Fruit fly (Drosophila melanogaster) whole organism, embryonic: ENCODE measurements around the gene ATPsynepsilonL.

Experiments
- B-H2 ChIP-seq: fragments of 200-800 bp; sonication (Bioruptor generic); optimal IDR thresholded peaks from 2 replicates; lab custom pipeline; 2018; ENCODE audit warnings: missing biosample characterization, mild to moderate bottlenecking, missing genetic modification characterization
- BEAF-32 ChIP-seq: fragments of 200-800 bp; sonication (Bioruptor generic); optimal IDR thresholded peaks from 3 replicates; lab custom pipeline; 2017; ENCODE audit warnings: missing biosample characterization, missing genetic modification characterization, mild to moderate bottlenecking, moderate library complexity, missing genetic modification reagents
- CG1024 ChIP-seq: fragments of 200-800 bp; sonication (Bioruptor generic); IDR thresholded peaks from 2 replicates; pipeline ENCODE4 v1.3.6; 2022; ENCODE audit warnings: missing biosample characterization, missing genetic modification characterization
- CG12219 ChIP-seq: fragments of 200-800 bp; sonication (Bioruptor generic); optimal IDR thresholded peaks from 3 replicates; lab custom pipeline; 2018; ENCODE audit warnings: missing biosample characterization, mild to moderate bottlenecking, missing genetic modification characterization
- CG16813 ChIP-seq: fragments of 200-800 bp; sonication (Bioruptor generic); IDR thresholded peaks from 3 replicates; pipeline ENCODE4 v1.3.6; 2022; ENCODE audit warnings: missing biosample characterization, missing genetic modification characterization; ENCODE audit not compliant: partially characterized antibody
- CG16815 ChIP-seq: fragments of 200-800 bp; sonication (Bioruptor generic); optimal IDR thresholded peaks from 3 replicates; lab custom pipeline; 2017; ENCODE audit warnings: missing biosample characterization, mild to moderate bottlenecking, missing genetic modification characterization
- CG1792 ChIP-seq: fragments of 200-800 bp; sonication (Bioruptor generic); optimal IDR thresholded peaks from 2 replicates; lab custom pipeline; 2016; ENCODE audit warnings: missing biosample characterization, missing genetic modification characterization
- CG32767 ChIP-seq: fragments of 200-800 bp; sonication (Bioruptor generic); IDR thresholded peaks from 2 replicates; pipeline ENCODE4 v1.3.6; 2022; ENCODE audit warnings: missing biosample characterization, missing genetic modification characterization
- CG34376 ChIP-seq: fragments of 200-800 bp; sonication (Bioruptor generic); optimal IDR thresholded peaks from 2 replicates; lab custom pipeline; 2018; ENCODE audit warnings: missing biosample characterization, mild to moderate bottlenecking, missing genetic modification characterization
- CG3838 ChIP-seq: fragments of 200-800 bp; sonication (Bioruptor generic); optimal IDR thresholded peaks from 3 replicates; lab custom pipeline; 2016; ENCODE audit warnings: missing biosample characterization, missing genetic modification characterization
- CG4424 ChIP-seq: fragments of 200-800 bp; sonication (Bioruptor generic); optimal IDR thresholded peaks from 3 replicates; lab custom pipeline; 2016; ENCODE audit warnings: missing biosample characterization, missing genetic modification characterization
- CG4617 ChIP-seq: fragments of 200-800 bp; sonication (Bioruptor generic); optimal IDR thresholded peaks from 3 replicates; lab custom pipeline; 2016; ENCODE audit warnings: missing biosample characterization, missing genetic modification characterization, borderline replicate concordance
- CG9215 ChIP-seq: fragments of 200-800 bp; sonication (Bioruptor generic); IDR thresholded peaks from 2 replicates; pipeline ENCODE4 v1.3.6; 2022; ENCODE audit warnings: missing biosample characterization, missing genetic modification characterization
- CTCF ChIP-seq: fragments of 200-800 bp; sonication (Bioruptor generic); optimal IDR thresholded peaks from 2 replicates; lab custom pipeline; 2017; ENCODE audit warnings: missing biosample characterization, mild to moderate bottlenecking, missing genetic modification characterization, moderate library complexity
- Dip2 ChIP-seq: fragments of 200-800 bp; sonication (Bioruptor generic); IDR thresholded peaks from 2 replicates; pipeline ENCODE4 v1.3.6; 2022; ENCODE audit warnings: missing biosample characterization, missing genetic modification characterization
- Drgx ChIP-seq: fragments of 200-800 bp; sonication (Bioruptor generic); IDR thresholded peaks from 2 replicates; pipeline ENCODE4 v1.3.6; 2022; ENCODE audit warnings: missing biosample characterization, missing genetic modification characterization
- Elba2 ChIP-seq: fragments of 200-800 bp; sonication (Bioruptor generic); optimal IDR thresholded peaks from 3 replicates; lab custom pipeline; 2016; ENCODE audit warnings: missing biosample characterization, missing genetic modification characterization
- Gug ChIP-seq: fragments of 200-800 bp; sonication (Bioruptor generic); IDR thresholded peaks from 4 replicates; pipeline ENCODE4 v1.3.6; 2022; ENCODE audit warnings: missing biosample characterization, missing genetic modification characterization
- H2.0 ChIP-seq: fragments of 200-800 bp; sonication (Bioruptor generic); IDR thresholded peaks from 2 replicates; pipeline ENCODE4 v1.3.6; 2022; ENCODE audit warnings: missing biosample characterization, missing genetic modification characterization
- Hand ChIP-seq: fragments of 200-800 bp; sonication (Bioruptor generic); optimal IDR thresholded peaks from 2 replicates; lab custom pipeline; 2017; ENCODE audit warnings: mild to moderate bottlenecking, missing biosample characterization, missing genetic modification reagents, missing genetic modification characterization
- Hey ChIP-seq: fragments of 200-800 bp; sonication (Bioruptor generic); optimal IDR thresholded peaks from 3 replicates; lab custom pipeline; 2018; ENCODE audit warnings: missing biosample characterization, mild to moderate bottlenecking, missing genetic modification characterization
- Lhr ChIP-seq: fragments of 200-800 bp; sonication (Bioruptor generic); optimal IDR thresholded peaks from 3 replicates; lab custom pipeline; 2017; ENCODE audit warnings: mild to moderate bottlenecking, missing biosample characterization, missing genetic modification reagents, missing genetic modification characterization
- Lpt ChIP-seq: fragments of >200 bp; optimal IDR thresholded peaks from 2 replicates; lab custom pipeline; 2018; ENCODE audit warnings: missing biosample characterization, missing genetic modification characterization
- NFAT ChIP-seq: fragments of 200-800 bp; sonication (Bioruptor generic); IDR thresholded peaks from 2 replicates; pipeline ENCODE4 v1.3.6; 2022; ENCODE audit warnings: missing biosample characterization, missing genetic modification characterization
- Side ChIP-seq: fragments of 200-800 bp; sonication (Bioruptor generic); optimal IDR thresholded peaks from 2 replicates; lab custom pipeline; 2016; ENCODE audit warnings: missing biosample characterization, missing genetic modification characterization
- Sin3A ChIP-seq: fragments of >200 bp; optimal IDR thresholded peaks from 2 replicates; lab custom pipeline; 2018
- Sry-δ ChIP-seq: fragments of 200-800 bp; sonication (Bioruptor generic); optimal IDR thresholded peaks from 2 replicates; lab custom pipeline; 2016; ENCODE audit warnings: missing biosample characterization, missing genetic modification characterization
- TFAM ChIP-seq: fragments of 200-800 bp; sonication (Bioruptor generic); optimal IDR thresholded peaks from 2 replicates; lab custom pipeline; 2017; ENCODE audit warnings: missing biosample characterization, missing genetic modification characterization, inconsistent platforms
- Taf1 ChIP-seq: fragments of 200-800 bp; sonication (Bioruptor generic); IDR thresholded peaks from 2 replicates; pipeline ENCODE4 v1.3.6; 2022; ENCODE audit warnings: missing biosample characterization, missing genetic modification characterization
- ash1 ChIP-seq: fragments of 200-800 bp; sonication (Bioruptor generic); optimal IDR thresholded peaks from 2 replicates; lab custom pipeline; 2018; ENCODE audit warnings: missing biosample characterization, mild to moderate bottlenecking, missing genetic modification characterization
- ato ChIP-seq: fragments of 200-800 bp; sonication (Bioruptor generic); IDR thresholded peaks from 2 replicates; pipeline ENCODE4 v1.3.6; 2022; ENCODE audit warnings: missing biosample characterization, missing genetic modification characterization; ENCODE audit not compliant: partially characterized antibody
- bowl ChIP-seq: fragments of 200-800 bp; sonication (Bioruptor generic); IDR thresholded peaks from 2 replicates; pipeline ENCODE4 v1.3.6; 2022; ENCODE audit warnings: missing biosample characterization, missing genetic modification characterization
- cad ChIP-seq: fragments of >200 bp; optimal IDR thresholded peaks from 2 replicates; lab custom pipeline; 2017; ENCODE audit warnings: missing biosample characterization, missing genetic modification characterization
- cato ChIP-seq: fragments of 200-800 bp; sonication (Bioruptor generic); optimal IDR thresholded peaks from 2 replicates; lab custom pipeline; 2016; ENCODE audit warnings: missing biosample characterization, missing genetic modification characterization, borderline replicate concordance
- chinmo ChIP-seq: fragments of 200-800 bp; sonication (Bioruptor generic); IDR thresholded peaks from 4 replicates; pipeline ENCODE4 v1.3.6; 2022; ENCODE audit warnings: missing biosample characterization, missing genetic modification characterization; ENCODE audit not compliant: partially characterized antibody
- dimm ChIP-seq: fragments of 200-800 bp; sonication (Bioruptor generic); IDR thresholded peaks from 2 replicates; pipeline ENCODE4 v1.3.6; 2022; ENCODE audit warnings: missing biosample characterization, missing genetic modification characterization
- ewg ChIP-seq: fragments of 200-800 bp; sonication (Bioruptor generic); optimal IDR thresholded peaks from 3 replicates; lab custom pipeline; 2017; ENCODE audit warnings: mild to moderate bottlenecking, missing biosample characterization, missing genetic modification reagents, missing genetic modification characterization
- fd64A ChIP-seq: fragments of 200-800 bp; sonication (Bioruptor generic); optimal IDR thresholded peaks from 3 replicates; lab custom pipeline; 2018; ENCODE audit warnings: missing biosample characterization, mild to moderate bottlenecking, missing genetic modification characterization
- fd96Cb ChIP-seq: fragments of 200-800 bp; sonication (Bioruptor generic); optimal IDR thresholded peaks from 2 replicates; lab custom pipeline; 2018; ENCODE audit warnings: missing biosample characterization, mild to moderate bottlenecking, missing genetic modification characterization, moderate library complexity
- fru ChIP-seq: fragments of >200 bp; optimal IDR thresholded peaks from 2 replicates; lab custom pipeline; 2017
- jumu ChIP-seq: fragments of 200-800 bp; sonication (Bioruptor generic); optimal IDR thresholded peaks from 3 replicates; lab custom pipeline; 2016; ENCODE audit warnings: missing biosample characterization, missing genetic modification characterization
- lov ChIP-seq, 2 experiments: fragments of 200-800 bp in 1 of 2; fragments of >200 bp in 1 of 2; sonication (Bioruptor generic) in 1 of 2; IDR thresholded peaks in 1 of 2; optimal IDR thresholded peaks in 1 of 2; 2 replicates in 1 of 2; 3 replicates in 1 of 2; pipeline versions ENCODE4 v1.3.6 to Lab custom; 2017 to 2022; ENCODE audit warnings: missing biosample characterization in 1 of 2, missing genetic modification characterization in 1 of 2
- pho ChIP-seq: fragments of 200-800 bp; sonication (Bioruptor generic); optimal IDR thresholded peaks from 2 replicates; lab custom pipeline; 2016; ENCODE audit warnings: missing biosample characterization, missing genetic modification characterization
- repo ChIP-seq: fragments of 200-800 bp; sonication (Bioruptor generic); optimal IDR thresholded peaks from 2 replicates; lab custom pipeline; 2016; ENCODE audit warnings: missing biosample characterization, missing genetic modification characterization
- sc ChIP-seq, 3 experiments: fragments of >200 bp in 2 of 3; fragments of 200-800 bp in 1 of 3; sonication (Bioruptor generic) in 1 of 3; optimal IDR thresholded peaks; 2 replicates in 2 of 3; 3 replicates in 1 of 3; lab custom pipeline; 2017; ENCODE audit warnings: mild to moderate bottlenecking in 1 of 3, missing biosample characterization in 1 of 3, missing genetic modification characterization in 1 of 3, missing genetic modification reagents in 1 of 3
- twi ChIP-seq: fragments of 200-800 bp; optimal IDR thresholded peaks from 2 replicates; lab custom pipeline; 2019; ENCODE audit warnings: missing biosample characterization, mild to moderate bottlenecking, missing genetic modification characterization, moderate library complexity
- vnd ChIP-seq: fragments of 200-800 bp; sonication (Bioruptor generic); IDR thresholded peaks from 3 replicates; pipeline ENCODE4 v1.3.6; 2022; ENCODE audit warnings: missing biosample characterization, missing genetic modification characterization; ENCODE audit not compliant: partially characterized antibody
- yki ChIP-seq: fragments of >200 bp; optimal IDR thresholded peaks from 3 replicates; lab custom pipeline; 2018
- zfh2 ChIP-seq: fragments of 200-800 bp; sonication (Bioruptor generic); optimal IDR thresholded peaks from 2 replicates; lab custom pipeline; 2016; ENCODE audit warnings: missing biosample characterization, missing genetic modification characterization

Gene ATPsynepsilonL

dm6 chr3R:10144103-10144998 is 22.8 kb downstream of the ATPsynepsilonL start, which contains the start of the genes TAF1B and Invadolysin (continued):
- TF ChIP-seq BEAF-32 (GFP tag; lab: Kevin White, UChicago): peak; percentile 90
- no peak for TF ChIP-seq jumu (GFP tag; lab: Kevin White, UChicago)
- no peak for TF ChIP-seq twi
- TF ChIP-seq ewg (GFP tag; lab: Kevin White, UChicago): no peak
- TF ChIP-seq fd96Cb (tag; lab: Kevin White, UChicago): no peak
- TF ChIP-seq Sry-δ: peak; percentile 88
- TF ChIP-seq lov (optimal IDR thresholded peaks at IDR 0.05; lab: Kevin White, UChicago): no peak
- TF ChIP-seq lov (GFP tag; IDR thresholded peaks at IDR 0.05; lab: Robert Waterston, UW): 0 out of 3 replicates have a peak, but pooled peaks have one; percentile 6
- TF ChIP-seq CG34376 (GFP tag; lab: Kevin White, UChicago): peak; percentile 5
- peak; percentile 14; the same call in 1 of the 2 replicates for TF ChIP-seq H2.0
- TF ChIP-seq pho (GFP tag; lab: Kevin White, UChicago): no peak
- TF ChIP-seq Side (GFP tag; lab: Kevin White, UChicago): peak; percentile 31
- peak; percentile 48 for TF ChIP-seq Elba2 (GFP tag; lab: Kevin White, UChicago)
- no peak for TF ChIP-seq dimm (GFP tag; lab: Robert Waterston, UW)
- TF ChIP-seq sc (optimal IDR thresholded peaks at IDR 0.05; lab: Kevin White, UChicago): no peak
- no peak for TF ChIP-seq sc (GFP tag; optimal IDR thresholded peaks at IDR 0.05; lab: Kevin White, UChicago)
- no peak for TF ChIP-seq CG12219 (GFP tag; lab: Kevin White, UChicago)
- TF ChIP-seq ash1: no peak
- peak; percentile 41 for TF ChIP-seq B-H2 (GFP tag; lab: Kevin White, UChicago)
- TF ChIP-seq CG16815 (GFP tag; lab: Kevin White, UChicago): no peak
- TF ChIP-seq CG16813 (GFP tag; lab: Robert Waterston, UW): peak; percentile 91
- TF ChIP-seq CG1792: no peak
- TF ChIP-seq CG4424 (GFP tag; lab: Kevin White, UChicago): peak; percentile 51
- no peak; the same call in 1 of the 2 replicates for TF ChIP-seq Taf1
- TF ChIP-seq yki (lab: Kevin White, UChicago): no peak
- no peak for TF ChIP-seq Lpt (GFP tag; lab: Kevin White, UChicago)
- no peak for TF ChIP-seq repo (GFP tag; lab: Kevin White, UChicago)
- TF ChIP-seq CTCF: peak; percentile 69
- TF ChIP-seq Hey (tag; lab: Kevin White, UChicago): no peak
- TF ChIP-seq Gug (GFP tag; lab: Robert Waterston, UW): peak; percentile 62; the same call in 1 of the 4 replicates
- no peak for TF ChIP-seq CG3838 (GFP tag; lab: Kevin White, UChicago)
- no peak for TF ChIP-seq TFAM (GFP tag; lab: Kevin White, UChicago)
- peak; percentile 38 for TF ChIP-seq Sin3A (lab: Kevin White, UChicago)
- TF ChIP-seq ato: peak; percentile 75
- TF ChIP-seq CG9215: no peak
- TF ChIP-seq cato: peak; percentile 9
- TF ChIP-seq zfh2 (GFP tag; lab: Kevin White, UChicago): peak; percentile 36
- no peak for TF ChIP-seq cad (GFP tag; lab: Kevin White, UChicago)
- peak; percentile 13; the same call in 1 of the 2 replicates for TF ChIP-seq CG32767
- TF ChIP-seq chinmo: peak; percentile 92; the same call in 3 of the 4 replicates
- TF ChIP-seq Dip2 (GFP tag; lab: Robert Waterston, UW): no peak
- TF ChIP-seq fru (lab: Kevin White, UChicago): no peak
- peak; percentile 75 for TF ChIP-seq NFAT (GFP tag; lab: Robert Waterston, UW)
- TF ChIP-seq CG1024: no peak
- peak; percentile 15 for TF ChIP-seq fd64A (GFP tag; lab: Kevin White, UChicago)
- TF ChIP-seq Hand (GFP tag; lab: Kevin White, UChicago): peak; percentile 57
- TF ChIP-seq vnd: peak; percentile 80
- TF ChIP-seq Drgx (GFP tag; lab: Robert Waterston, UW): peak; percentile 25; the same call in 1 of the 2 replicates
- peak; percentile 40 for TF ChIP-seq CG4617
- no peak for TF ChIP-seq bowl (GFP tag; lab: Robert Waterston, UW)
- TF ChIP-seq Lhr (GFP tag; lab: Kevin White, UChicago): peak; percentile 87
